Worm (Caenorhabditis elegans) whole organism, L1 larva: Measurements from ENCODE around the gene F21C10.7.
"Not testable (repeated sequence)": the region's sequence is repeated elsewhere in the genome, so short reads cannot be mapped to it uniquely, and the experiment has no call there.

Experiments used
- aha-1 ChIP-seq: fragments of 150-350 bp; optimal IDR thresholded peaks from 2 replicates; lab custom pipeline; 2014; ENCODE audit warnings: missing biosample characterization, missing genetic modification characterization
- aly-2 ChIP-seq: fragments of 150-350 bp; optimal IDR thresholded peaks from 2 replicates; lab custom pipeline; 2014; ENCODE audit warnings: missing biosample characterization, missing genetic modification characterization
- ama-1 ChIP-seq: fragments of 150-350 bp; optimal IDR thresholded peaks from 2 replicates; lab custom pipeline; 2014
- fkh-10 ChIP-seq: sonication (generic microtip); optimal IDR thresholded peaks from 2 replicates; lab custom pipeline; 2017; ENCODE audit warnings: missing biosample characterization, missing genetic modification reagents, missing genetic modification characterization
- lin-39 ChIP-seq: fragments of 150-350 bp; optimal IDR thresholded peaks from 2 replicates; lab custom pipeline; 2014; ENCODE audit warnings: missing biosample characterization, missing genetic modification reagents, missing genetic modification characterization
- unc-62 ChIP-seq: fragments of 150-350 bp; optimal IDR thresholded peaks from 2 replicates; lab custom pipeline; 2014; ENCODE audit warnings: missing biosample characterization, missing genetic modification reagents, missing genetic modification characterization
- xbp-1 ChIP-seq: sonication (generic microtip); optimal IDR thresholded peaks from 2 replicates; lab custom pipeline; 2016; ENCODE audit warnings: missing genetic modification characterization, missing compliant biosample characterization
- zag-1 ChIP-seq: fragments of 150-350 bp; optimal IDR thresholded peaks from 2 replicates; lab custom pipeline; 2014; ENCODE audit warnings: missing biosample characterization, missing genetic modification characterization

DNA sequence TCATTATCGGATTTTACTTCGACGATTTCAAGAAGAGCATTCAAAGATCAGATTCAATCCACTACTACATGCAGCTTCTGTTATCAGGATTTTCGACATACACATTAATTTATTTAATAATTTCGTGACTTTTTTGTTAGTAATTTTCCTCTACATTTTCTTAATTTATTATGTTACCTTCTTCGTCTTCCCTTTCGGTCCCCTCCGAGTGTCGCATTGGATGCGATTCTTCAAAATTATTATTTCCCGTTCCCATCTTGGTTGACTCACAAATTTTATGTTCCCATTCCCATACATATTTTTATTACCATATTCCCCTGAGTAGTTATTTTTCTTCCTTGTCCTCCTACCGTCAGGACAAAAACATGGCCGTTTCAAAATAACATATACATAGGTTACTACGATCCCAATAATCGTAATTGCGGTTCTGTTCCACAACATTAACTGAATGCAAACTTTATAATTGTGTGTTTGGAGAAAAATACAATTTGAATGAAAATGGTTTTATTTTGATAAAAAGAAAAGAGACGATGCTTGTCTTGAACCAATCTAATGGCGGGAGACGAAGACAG is 46.7 kb downstream of the F21C10.7 start:
- TF ChIP-seq aly-2 (tag; lab: Kevin White, UChicago), result peak; percentile 60
- not testable (repeated sequence) for TF ChIP-seq ama-1 (lab: Kevin White, UChicago); unc-62 (GFP tag; lab: Kevin White, UChicago); fkh-10 (GFP tag; lab: Kevin White, UChicago); xbp-1 (tag; lab: Kevin White, UChicago); zag-1 (tag; lab: Kevin White, UChicago); lin-39 (tag; lab: Kevin White, UChicago); aha-1 (tag; lab: Kevin White, UChicago)
